Worm (Caenorhabditis elegans) whole organism, L4 larva: ENCODE data around the gene C44C10.9.

Source experiments
- Y48G9A.11 ChIP-seq: fragments of 200-800 bp; sonication (Bioruptor generic); IDR thresholded peaks from 2 replicates; pipeline ENCODE4 v1.3.6; 2022; ENCODE audit warnings: missing genetic modification reagents, missing genetic modification characterization, missing compliant biosample characterization
- Y5F2A.4 ChIP-seq: fragments of 200-800 bp; sonication (Bioruptor generic); optimal IDR thresholded peaks from 2 replicates; lab custom pipeline; 2018; ENCODE audit warnings: mild to moderate bottlenecking, missing genetic modification characterization, missing compliant biosample characterization
- nhr-111 ChIP-seq: fragments of 200-800 bp; sonication (Bioruptor generic); optimal IDR thresholded peaks from 2 replicates; lab custom pipeline; 2018; ENCODE audit warnings: mild to moderate bottlenecking, missing genetic modification characterization, missing compliant biosample characterization
- nhr-237 ChIP-seq: sonication (generic microtip); optimal IDR thresholded peaks from 2 replicates; lab custom pipeline; 2017; ENCODE audit warnings: missing biosample characterization, missing genetic modification characterization

ce11 chrX:11665522-11666017 lies 50.7 kb downstream of the C44C10.9 start:
- TF ChIP-seq nhr-237 (no peak), nhr-111 (GFP tag; lab: Kevin White, UChicago) (no peak), Y5F2A.4 (GFP tag; lab: Kevin White, UChicago) (no peak), Y48G9A.11 (GFP tag; lab: Robert Waterston, UW) (no peak)
